ENCODE assay signal across 5 worm cellular contexts in genomic region chrX:4822262-4822661, ce11.
TF ChIP-seq lines count a peak whose summit lies in the region.

Gene R08E3.1, plus strand, starts transcription at chrX:4822647.

TF ChIP-seq in whole organism, L1 larva, 84 proteins besides CTCF, POLR2A, EP300 and RAD21:
- TF ChIP-seq lin-13 (GFP tag; optimal IDR thresholded peaks at IDR 0.05; lab: Kevin White, UChicago) (no peak), elt-2 (tag; optimal IDR thresholded peaks at IDR 0.05; lab: Kevin White, UChicago) (peak; percentile 64)

TF ChIP-seq in whole organism, L2 larva, 48 proteins besides CTCF, POLR2A, EP300 and RAD21:
- TF ChIP-seq fos-1 (tag; optimal IDR thresholded peaks at IDR 0.05; lab: Kevin White, UChicago) (peak; percentile 92), crh-2 (tag; optimal IDR thresholded peaks at IDR 0.05; lab: Kevin White, UChicago) (peak; percentile 9), nhr-10 (tag; optimal IDR thresholded peaks at IDR 0.05; lab: Kevin White, UChicago) (no peak), nhr-11 (tag; optimal IDR thresholded peaks at IDR 0.05; lab: Kevin White, UChicago) (no peak), mab-5 (tag; optimal IDR thresholded peaks at IDR 0.05; lab: Kevin White, UChicago) (no peak), F13H6.1 (tag; optimal IDR thresholded peaks at IDR 0.05; lab: Kevin White, UChicago) (no peak), nhr-23 (tag; optimal IDR thresholded peaks at IDR 0.05; lab: Kevin White, UChicago) (no peak)

TF ChIP-seq in whole organism, L3 larva, 47 proteins besides CTCF, POLR2A, EP300 and RAD21:
- TF ChIP-seq mdl-1 (tag; optimal IDR thresholded peaks at IDR 0.05; lab: Kevin White, UChicago) (no peak), elt-2 (tag; optimal IDR thresholded peaks at IDR 0.05; lab: Kevin White, UChicago) (peak; percentile 83), pqm-1 (tag; optimal IDR thresholded peaks at IDR 0.05; lab: Kevin White, UChicago) (peak; percentile 68), ama-1 (optimal IDR thresholded peaks at IDR 0.05; lab: Kevin White, UChicago) (no peak), nhr-43 (tag; optimal IDR thresholded peaks at IDR 0.05; lab: Kevin White, UChicago; ENCODE audit: poor library complexity, severe bottlenecking) (no peak), fkh-10 (GFP tag; optimal IDR thresholded peaks at IDR 0.05; lab: Kevin White, UChicago) (no peak), pha-4 (tag; optimal IDR thresholded peaks at IDR 0.05; lab: Kevin White, UChicago) (peak; percentile 46), lin-39 (tag; optimal IDR thresholded peaks at IDR 0.05; lab: Kevin White, UChicago) (no peak), mml-1 (tag; optimal IDR thresholded peaks at IDR 0.05; lab: Kevin White, UChicago) (no peak)

TF ChIP-seq in whole organism, L4 larva, 104 proteins besides CTCF, POLR2A, EP300 and RAD21:
- TF ChIP-seq nhr-77 (tag; optimal IDR thresholded peaks at IDR 0.05; lab: Kevin White, UChicago) (peak; percentile 7), dmd-6 (GFP tag; IDR thresholded peaks at IDR 0.05; lab: Robert Waterston, UW) (peak; percentile 48; the same call in 1 of the 2 replicates), pqm-1 (tag; optimal IDR thresholded peaks at IDR 0.05; lab: Kevin White, UChicago) (peak; percentile 93), nhr-28 (tag; optimal IDR thresholded peaks at IDR 0.05; lab: Kevin White, UChicago) (peak; percentile 84), aha-1 (tag; lab: Kevin White, UChicago) (peak; percentile 67), php-3 (GFP tag; IDR thresholded peaks at IDR 0.05; lab: Robert Waterston, UW) (peak; percentile 81), hlh-11 (tag; optimal IDR thresholded peaks at IDR 0.05; lab: Kevin White, UChicago) (peak; percentile 58), daf-16 (GFP tag; optimal IDR thresholded peaks at IDR 0.05; lab: Kevin White, UChicago) (no peak), daf-16 (tag; optimal IDR thresholded peaks at IDR 0.05; lab: Kevin White, UChicago) (peak; percentile 69), mes-2 (tag; optimal IDR thresholded peaks at IDR 0.05; lab: Kevin White, UChicago; ENCODE audit: poor library complexity, severe bottlenecking) (no peak), ztf-11 (tag; optimal IDR thresholded peaks at IDR 0.05; lab: Kevin White, UChicago) (no peak), vab-7 (GFP tag; IDR thresholded peaks at IDR 0.05; lab: Robert Waterston, UW) (no peak)
TF ChIP-seq in whole organism, L4 larva: peak in this region for 8.

TF ChIP-seq in whole organism, young adult, 124 proteins besides CTCF, POLR2A, EP300 and RAD21:
- peak; percentile 3 for TF ChIP-seq ets-4 (GFP tag; optimal IDR thresholded peaks at IDR 0.05; lab: Kevin White, UChicago)
- no peak for TF ChIP-seq athp-1 (tag; optimal IDR thresholded peaks at IDR 0.05; lab: Kevin White, UChicago)
- peak; percentile 75 for TF ChIP-seq nhr-80 (tag; optimal IDR thresholded peaks at IDR 0.05; lab: Kevin White, UChicago)
TF ChIP-seq in whole organism, young adult: peak in this region for 2.
